Worm (Caenorhabditis elegans): Measurements from ENCODE around the gene C46C2.5.

DNA sequence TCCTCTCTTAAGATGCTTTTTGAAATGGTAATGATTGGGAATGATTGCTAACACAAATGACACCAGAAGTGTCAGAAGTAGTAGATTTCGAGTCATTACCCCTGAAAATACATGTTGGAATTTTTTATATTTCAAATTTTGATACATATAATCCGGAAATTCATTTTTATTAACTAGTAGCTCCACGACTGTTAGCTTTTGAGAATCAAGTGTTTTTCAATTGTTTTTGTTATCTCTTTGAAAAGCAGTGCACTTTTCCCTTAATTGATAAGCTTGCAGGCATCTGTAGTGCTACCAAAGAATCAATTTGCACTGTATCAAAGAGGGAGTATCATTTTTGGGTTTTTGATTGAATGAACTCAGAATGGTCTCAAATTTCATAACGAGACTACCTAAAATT is 27.4 kb downstream of the C46C2.5 start, which contains the start of gene pcp-2:
- TF ChIP-seq ces-1 (GFP tag; optimal IDR thresholded peaks at IDR 0.05) = no peak
- no peak for TF ChIP-seq lin-38 (GFP tag; IDR thresholded peaks at IDR 0.05)
- no peak for TF ChIP-seq daf-19 (GFP tag; conservative IDR thresholded peaks at IDR 0.05)

All from whole organism, L4 larva.